Fruit fly (Drosophila melanogaster) S2 (cell line): ENCODE results near the gene Spn28F.

Source experiments
- CG8478 ChIP-seq: fragments of >200 bp; optimal IDR thresholded peaks from 2 replicates; lab custom pipeline; 2018
- CTCF ChIP-seq, 2 experiments: fragments of >200 bp; optimal IDR thresholded peaks; 2 replicates each; lab custom pipeline; 2018

DNA sequence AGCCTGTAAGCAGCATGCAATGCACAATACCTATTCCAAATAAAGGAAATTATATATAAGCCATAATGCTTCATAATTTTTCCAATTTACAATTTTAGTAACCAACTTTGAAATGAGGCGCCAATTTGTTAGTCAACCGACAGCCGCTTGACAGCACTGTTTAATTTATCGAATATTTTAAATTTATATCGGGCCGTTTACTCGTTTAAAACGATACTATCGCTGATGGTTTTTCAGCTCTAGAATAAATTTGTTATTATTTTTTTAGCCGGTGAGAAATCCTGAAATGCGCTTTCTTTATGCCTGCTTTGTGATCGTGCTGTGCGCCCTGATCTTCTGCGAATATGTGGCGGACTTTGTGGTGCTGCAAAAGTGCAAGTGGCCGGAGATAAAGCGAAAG is 42.8 kb downstream of the Spn28F start, which contains the start of gene PGAP5:
- TF ChIP-seq CG8478 (lab: Kevin White, UChicago) (no peak), CTCF (optimal IDR thresholded peaks at IDR 0.05; lab: Kevin White, UChicago) (no peak)
